Fruit fly (Drosophila melanogaster): ENCODE measurements around the gene CG9701.

dm6 chr3L:16733246-16733645 lies at the start of gene CG9701:
- TF ChIP-seq h (optimal IDR thresholded peaks at IDR 0.05) (no peak), psq (optimal IDR thresholded peaks at IDR 0.05) (no peak)

Measured in Kc167 (cell line).